Worm (Caenorhabditis elegans) whole organism, mixed stage, embryonic: ENCODE data around the gene Y41G9A.10.

Experiments
- M03D4.4 ChIP-seq: sonication (generic microtip); optimal IDR thresholded peaks from 2 replicates; lab custom pipeline; 2017; ENCODE audit warnings: mild to moderate bottlenecking, missing genetic modification characterization, missing compliant biosample characterization
- bed-3 ChIP-seq: fragments of 200-800 bp; sonication (Bioruptor generic); optimal IDR thresholded peaks from 3 replicates; lab custom pipeline; 2018; ENCODE audit warnings: mild to moderate bottlenecking, missing genetic modification characterization, moderate library complexity, missing compliant biosample characterization
- blmp-1 ChIP-seq: fragments of 150-350 bp; optimal IDR thresholded peaks from 2 replicates; lab custom pipeline; 2014; ENCODE audit warnings: missing biosample characterization, missing genetic modification characterization
- ceh-43 ChIP-seq: fragments of 200-800 bp; sonication (Bioruptor generic); optimal IDR thresholded peaks from 2 replicates; lab custom pipeline; 2018; ENCODE audit warnings: mild to moderate bottlenecking, missing genetic modification characterization, moderate library complexity, missing compliant biosample characterization
- ceh-83 ChIP-seq: fragments of 200-800 bp; sonication (Bioruptor generic); optimal IDR thresholded peaks from 2 replicates; lab custom pipeline; 2018; ENCODE audit warnings: mild to moderate bottlenecking, missing genetic modification characterization, missing compliant biosample characterization
- ces-1 ChIP-seq: fragments of 150-350 bp; optimal IDR thresholded peaks from 2 replicates; lab custom pipeline; 2014; ENCODE audit warnings: missing biosample characterization, missing genetic modification reagents, missing genetic modification characterization
- cnd-1 ChIP-seq: fragments of 200-800 bp; sonication (Bioruptor generic); optimal IDR thresholded peaks from 2 replicates; lab custom pipeline; 2018; ENCODE audit warnings: mild to moderate bottlenecking, missing genetic modification characterization, missing compliant biosample characterization
- drap-1 ChIP-seq: fragments of 200-800 bp; sonication (Bioruptor generic); optimal IDR thresholded peaks from 3 replicates; lab custom pipeline; 2018; ENCODE audit warnings: mild to moderate bottlenecking, missing genetic modification characterization, missing compliant biosample characterization
- elt-1 ChIP-seq: sonication (generic microtip); optimal IDR thresholded peaks from 2 replicates; lab custom pipeline; 2017; ENCODE audit warnings: missing genetic modification characterization, mild to moderate bottlenecking, missing compliant biosample characterization, antibody characterized with exemption, moderate library complexity, borderline replicate concordance; ENCODE audit not compliant: insufficient read depth
- elt-3 ChIP-seq: fragments of 150-350 bp; optimal IDR thresholded peaks from 2 replicates; lab custom pipeline; 2014; ENCODE audit warnings: missing biosample characterization, missing genetic modification characterization
- flh-1 ChIP-seq: fragments of 200-800 bp; sonication (Bioruptor generic); optimal IDR thresholded peaks from 2 replicates; lab custom pipeline; 2018; ENCODE audit warnings: mild to moderate bottlenecking, missing genetic modification characterization, moderate library complexity, missing compliant biosample characterization
- ham-2 ChIP-seq: fragments of 200-800 bp; sonication (Bioruptor generic); optimal IDR thresholded peaks from 2 replicates; lab custom pipeline; 2018; ENCODE audit warnings: mild to moderate bottlenecking, missing genetic modification characterization, missing compliant biosample characterization
- hlh-1 ChIP-seq: fragments of 150-350 bp; optimal IDR thresholded peaks from 2 replicates; lab custom pipeline; 2014; ENCODE audit warnings: missing biosample characterization, missing genetic modification reagents, missing genetic modification characterization
- lin-13 ChIP-seq: fragments of 150-350 bp; optimal IDR thresholded peaks from 2 replicates; lab custom pipeline; 2014; ENCODE audit warnings: missing biosample characterization, missing genetic modification characterization
- lin-32 ChIP-seq: fragments of 200-800 bp; sonication (Bioruptor generic); optimal IDR thresholded peaks from 2 replicates; lab custom pipeline; 2018; ENCODE audit warnings: mild to moderate bottlenecking, missing genetic modification characterization, missing compliant biosample characterization
- mep-1 ChIP-seq: fragments of 150-350 bp; optimal IDR thresholded peaks from 2 replicates; lab custom pipeline; 2017; ENCODE audit warnings: missing biosample characterization, missing genetic modification reagents, missing genetic modification characterization, inconsistent platforms
- mls-2 ChIP-seq: sonication (generic microtip); optimal IDR thresholded peaks from 2 replicates; lab custom pipeline; 2016; ENCODE audit warnings: mild to moderate bottlenecking, missing genetic modification characterization, moderate library complexity, missing compliant biosample characterization
- nhr-12 ChIP-seq: fragments of 150-350 bp; optimal IDR thresholded peaks from 2 replicates; lab custom pipeline; 2014; ENCODE audit warnings: missing biosample characterization, missing genetic modification characterization
- nhr-2 ChIP-seq: fragments of 150-350 bp; optimal IDR thresholded peaks from 2 replicates; lab custom pipeline; 2014; ENCODE audit warnings: missing biosample characterization, missing genetic modification characterization
- nhr-76 ChIP-seq: sonication (generic microtip); optimal IDR thresholded peaks from 2 replicates; lab custom pipeline; 2017; ENCODE audit warnings: missing biosample characterization, missing genetic modification characterization
- pha-4 ChIP-seq: fragments of 150-350 bp; optimal IDR thresholded peaks from 2 replicates; lab custom pipeline; 2018; ENCODE audit warnings: missing biosample characterization, missing genetic modification reagents, missing genetic modification characterization
- snpc-4 ChIP-seq: fragments of 150-350 bp; optimal IDR thresholded peaks from 2 replicates; lab custom pipeline; 2014; ENCODE audit warnings: missing biosample characterization, missing genetic modification characterization
- sptf-1 ChIP-seq: sonication (generic microtip); optimal IDR thresholded peaks from 2 replicates; lab custom pipeline; 2017; ENCODE audit warnings: mild to moderate bottlenecking, missing genetic modification characterization, moderate library complexity, missing compliant biosample characterization
- unc-120 ChIP-seq: sonication (generic microtip); optimal IDR thresholded peaks from 2 replicates; lab custom pipeline; 2017; ENCODE audit warnings: missing genetic modification characterization, missing compliant biosample characterization; ENCODE audit not compliant: poor library complexity, severe bottlenecking
- unc-39 ChIP-seq: fragments of 150-350 bp; optimal IDR thresholded peaks from 2 replicates; lab custom pipeline; 2014; ENCODE audit warnings: missing biosample characterization, missing genetic modification characterization
- unc-62 ChIP-seq: fragments of 150-350 bp; optimal IDR thresholded peaks from 2 replicates; lab custom pipeline; 2014; ENCODE audit warnings: missing biosample characterization, missing genetic modification reagents, missing genetic modification characterization
- zip-8 ChIP-seq: fragments of 150-350 bp; optimal IDR thresholded peaks from 2 replicates; lab custom pipeline; 2014; ENCODE audit warnings: missing biosample characterization, missing genetic modification characterization
- ztf-11 ChIP-seq: fragments of 150-350 bp; optimal IDR thresholded peaks from 2 replicates; lab custom pipeline; 2014; ENCODE audit warnings: missing biosample characterization, missing genetic modification characterization

Y41G9A.10 gene

ce11 chrX:2919488-2919887 lies 26.9 kb downstream of the Y41G9A.10 start:
- TF ChIP-seq ceh-83 (GFP tag; lab: Kevin White, UChicago) (no peak), elt-1 (tag; lab: Kevin White, UChicago) (peak; percentile 74), zip-8 (tag; lab: Kevin White, UChicago) (peak; percentile 15), unc-62 (GFP tag; lab: Kevin White, UChicago) (no peak)

- TF ChIP-seq cnd-1 (tag; lab: Kevin White, UChicago) (no peak), zip-8 (tag; lab: Kevin White, UChicago) (no peak), blmp-1 (tag; lab: Kevin White, UChicago) (no peak), nhr-76 (tag; lab: Kevin White, UChicago) (no peak), elt-3 (tag; lab: Kevin White, UChicago) (no peak), unc-39 (no peak), snpc-4 (tag; lab: Kevin White, UChicago) (no peak), nhr-2 (tag; lab: Kevin White, UChicago) (no peak), drap-1 (GFP tag; lab: Kevin White, UChicago) (no peak), sptf-1 (no peak), unc-120 (tag; lab: Kevin White, UChicago) (no peak), mep-1 (tag; lab: Kevin White, UChicago) (no peak), mls-2 (tag; lab: Kevin White, UChicago) (no peak), hlh-1 (tag; lab: Kevin White, UChicago) (no peak), ceh-43 (no peak), flh-1 (no peak), unc-62 (GFP tag; lab: Kevin White, UChicago) (no peak), ztf-11 (tag; lab: Kevin White, UChicago) (no peak), ham-2 (GFP tag; lab: Kevin White, UChicago) (no peak)
Measured at ce11 chrX:2912689-2913088, 33.7 kb downstream of the Y41G9A.10 start.

- TF ChIP-seq snpc-4 (tag; lab: Kevin White, UChicago) (no peak), lin-13 (tag; lab: Kevin White, UChicago) (no peak), ham-2 (GFP tag; lab: Kevin White, UChicago) (no peak), drap-1 (GFP tag; lab: Kevin White, UChicago) (no peak), nhr-76 (tag; lab: Kevin White, UChicago) (no peak), unc-120 (tag; lab: Kevin White, UChicago) (no peak), elt-3 (tag; lab: Kevin White, UChicago) (no peak), M03D4.4 (tag; lab: Kevin White, UChicago) (no peak), flh-1 (no peak), mep-1 (tag; lab: Kevin White, UChicago) (no peak)
Measured at ce11 chrX:2909227-2909626, 37.1 kb downstream of the Y41G9A.10 start, which contains the start of gene nmy-1. Gene nmy-1, plus strand, starts transcription at chrX:2909527.

ce11 chrX:2907296-2907873 lies 39.0 kb downstream of the Y41G9A.10 start:
- TF ChIP-seq ham-2 (GFP tag; lab: Kevin White, UChicago), result peak; percentile 13
- no peak for TF ChIP-seq flh-1
- TF ChIP-seq ces-1 (GFP tag; lab: Kevin White, UChicago), result no peak
- no peak for TF ChIP-seq lin-32 (GFP tag; lab: Kevin White, UChicago)
- TF ChIP-seq nhr-2 (tag; lab: Kevin White, UChicago), result no peak
- TF ChIP-seq bed-3 (GFP tag; lab: Kevin White, UChicago), result no peak
- TF ChIP-seq cnd-1 (tag; lab: Kevin White, UChicago), result no peak
- peak; percentile 27 for TF ChIP-seq unc-62 (GFP tag; lab: Kevin White, UChicago)
- TF ChIP-seq ceh-83 (GFP tag; lab: Kevin White, UChicago), result no peak
- TF ChIP-seq elt-1 (tag; lab: Kevin White, UChicago), result peak; percentile 76
- TF ChIP-seq pha-4 (tag; lab: Kevin White, UChicago), result peak; percentile 5
- TF ChIP-seq drap-1 (GFP tag; lab: Kevin White, UChicago), result peak; percentile 27

DNA sequence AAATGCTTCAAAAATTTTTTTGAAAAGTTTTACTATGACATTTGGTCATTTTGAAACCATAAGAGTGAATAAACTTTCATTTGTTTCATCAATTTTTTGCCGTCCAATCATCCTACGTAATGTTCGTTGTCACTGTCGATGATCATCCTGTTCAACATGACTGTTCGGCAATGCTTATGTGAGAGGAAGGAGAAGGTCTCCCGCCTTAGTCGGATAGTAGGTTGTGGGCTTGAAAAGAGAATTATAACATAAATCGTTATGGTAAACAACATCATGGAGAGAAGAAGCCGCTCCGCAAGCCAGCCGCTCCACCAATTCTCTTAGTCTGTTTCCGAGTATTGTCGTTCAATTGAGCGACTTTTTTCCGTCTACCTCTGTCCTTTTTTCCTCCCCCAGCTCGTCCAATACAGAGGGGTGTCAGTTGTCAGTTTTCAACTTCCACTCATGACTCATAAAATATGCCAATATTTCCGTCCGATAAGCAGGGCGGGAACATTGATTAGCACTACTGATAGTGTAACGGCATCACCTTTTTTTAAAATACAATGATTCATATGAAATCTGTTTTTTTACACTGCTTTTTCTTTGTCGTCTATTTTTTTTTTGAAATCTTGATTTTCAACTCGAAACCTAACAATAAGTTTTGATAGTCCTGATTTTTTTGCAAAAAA lies 40.2 kb downstream of the Y41G9A.10 start:
- no peak for TF ChIP-seq lin-13 (tag; lab: Kevin White, UChicago)
- TF ChIP-seq elt-3 (tag; lab: Kevin White, UChicago), result no peak
- no peak for TF ChIP-seq nhr-12 (tag; lab: Kevin White, UChicago)
- no peak for TF ChIP-seq snpc-4 (tag; lab: Kevin White, UChicago)
